Worm (Caenorhabditis elegans) whole organism, L4 larva: ENCODE measurements around the gene B0416.4.
A peak's percentile ranks its signal among the peaks of the same experiment; 100 is the strongest.

Experiments
- F10B5.3 ChIP-seq: sonication (generic microtip); optimal IDR thresholded peaks from 2 replicates; lab custom pipeline; 2016; ENCODE audit warnings: mild to moderate bottlenecking, missing genetic modification characterization, missing compliant biosample characterization
- F37D6.2 ChIP-seq: sonication (generic microtip); optimal IDR thresholded peaks from 2 replicates; lab custom pipeline; 2016; ENCODE audit warnings: mild to moderate bottlenecking, missing genetic modification characterization, missing compliant biosample characterization
- Y5F2A.4 ChIP-seq: fragments of 200-800 bp; sonication (Bioruptor generic); optimal IDR thresholded peaks from 2 replicates; lab custom pipeline; 2018; ENCODE audit warnings: mild to moderate bottlenecking, missing genetic modification characterization, missing compliant biosample characterization
- aha-1 ChIP-seq: fragments of 150-350 bp; peaks from one replicate; lab custom pipeline; 2014; ENCODE audit warnings: missing biosample characterization, missing genetic modification characterization
- ama-1 ChIP-seq: fragments of 150-350 bp; optimal IDR thresholded peaks from 2 replicates; lab custom pipeline; 2014; ENCODE audit warnings: inconsistent platforms, mixed read lengths
- ceh-20 ChIP-seq: fragments of 200-800 bp; sonication (Bioruptor generic); IDR thresholded peaks from 2 replicates; pipeline ENCODE4 v1.3.6; 2022; ENCODE audit warnings: missing genetic modification reagents, missing genetic modification characterization, missing compliant biosample characterization
- cey-2 ChIP-seq: sonication (generic microtip); optimal IDR thresholded peaks from 3 replicates; lab custom pipeline; 2017; ENCODE audit warnings: missing genetic modification characterization, mild to moderate bottlenecking, missing compliant biosample characterization, antibody characterized with exemption, borderline replicate concordance; ENCODE audit not compliant: insufficient read depth
- daf-19 ChIP-seq: fragments of 200-800 bp; sonication (Bioruptor generic); conservative IDR thresholded peaks from 2 replicates; pipeline ENCODE4 v1.3.6; 2022; ENCODE audit warnings: missing genetic modification characterization, missing compliant biosample characterization
- dmd-6 ChIP-seq: fragments of 200-800 bp; sonication (Bioruptor generic); IDR thresholded peaks from 2 replicates; pipeline ENCODE4 v1.3.6; 2022; ENCODE audit warnings: missing genetic modification reagents, missing genetic modification characterization, missing compliant biosample characterization
- dmd-9 ChIP-seq: fragments of 200-800 bp; sonication (Bioruptor generic); IDR thresholded peaks from 2 replicates; pipeline ENCODE4 v1.3.6; 2022; ENCODE audit warnings: missing genetic modification reagents, missing genetic modification characterization, missing compliant biosample characterization
- dpl-1 ChIP-seq: fragments of 150-350 bp; optimal IDR thresholded peaks from 2 replicates; lab custom pipeline; 2014; ENCODE audit warnings: missing biosample characterization, missing genetic modification reagents, missing genetic modification characterization
- duxl-1 ChIP-seq: sonication (generic microtip); optimal IDR thresholded peaks from 2 replicates; lab custom pipeline; 2016; ENCODE audit warnings: mild to moderate bottlenecking, missing genetic modification characterization, moderate library complexity, missing compliant biosample characterization; ENCODE audit not compliant: poor library complexity
- dve-1 ChIP-seq: sonication (generic microtip); optimal IDR thresholded peaks from 2 replicates; lab custom pipeline; 2017; ENCODE audit warnings: antibody characterized with exemption, mild to moderate bottlenecking, missing genetic modification characterization, missing compliant biosample characterization; ENCODE audit not compliant: insufficient read depth
- fkh-10 ChIP-seq: fragments of 150-350 bp; optimal IDR thresholded peaks from 2 replicates; lab custom pipeline; 2014; ENCODE audit warnings: missing biosample characterization, missing genetic modification reagents, missing genetic modification characterization
- hlh-11 ChIP-seq: fragments of 200-800 bp; sonication (Bioruptor generic); optimal IDR thresholded peaks from 2 replicates; lab custom pipeline; 2018; ENCODE audit warnings: mild to moderate bottlenecking, missing genetic modification characterization, missing compliant biosample characterization
- hlh-30 ChIP-seq: sonication (generic microtip); optimal IDR thresholded peaks from 2 replicates; lab custom pipeline; 2017; ENCODE audit warnings: antibody characterized with exemption, mild to moderate bottlenecking, missing genetic modification characterization, missing compliant biosample characterization; ENCODE audit not compliant: insufficient read depth
- lim-7 ChIP-seq: fragments of 200-800 bp; sonication (Bioruptor generic); IDR thresholded peaks from 2 replicates; pipeline ENCODE4 v1.3.6; 2022; ENCODE audit warnings: missing genetic modification characterization, missing compliant biosample characterization
- lin-1 ChIP-seq: fragments of 200-800 bp; sonication (Bioruptor generic); IDR thresholded peaks from 2 replicates; pipeline ENCODE4 v1.3.6; 2022; ENCODE audit warnings: missing genetic modification reagents, missing genetic modification characterization, missing compliant biosample characterization
- lin-29 ChIP-seq: fragments of 200-800 bp; sonication (Bioruptor generic); IDR thresholded peaks from 2 replicates; pipeline ENCODE4 v1.3.6; 2022; ENCODE audit warnings: missing genetic modification reagents, missing genetic modification characterization, missing compliant biosample characterization
- lir-3 ChIP-seq: sonication (generic microtip); optimal IDR thresholded peaks from 2 replicates; lab custom pipeline; 2016; ENCODE audit warnings: mild to moderate bottlenecking, missing genetic modification characterization, missing compliant biosample characterization
- lsy-2 ChIP-seq, 2 experiments: fragments of 150-350 bp in 1 of 2; sonication (generic microtip) in 1 of 2; optimal IDR thresholded peaks; 2 replicates each; lab custom pipeline; 2014 to 2017; ENCODE audit warnings: missing biosample characterization in 2 of 2, missing genetic modification characterization in 2 of 2
- mdl-1 ChIP-seq, 2 experiments: fragments of 150-350 bp in 1 of 2; sonication (generic microtip) in 1 of 2; optimal IDR thresholded peaks; 2 replicates each; lab custom pipeline; 2014 to 2017; ENCODE audit warnings: missing biosample characterization in 2 of 2, missing genetic modification characterization in 2 of 2
- mes-2 ChIP-seq: sonication (generic microtip); optimal IDR thresholded peaks from 2 replicates; lab custom pipeline; 2016; ENCODE audit warnings: missing genotype, mild to moderate bottlenecking, missing genetic modification characterization, missing compliant biosample characterization; ENCODE audit not compliant: poor library complexity, severe bottlenecking
- mxl-2 ChIP-seq: fragments of 200-800 bp; sonication (Bioruptor generic); conservative IDR thresholded peaks from 2 replicates; pipeline ENCODE4 v1.3.6; 2022; ENCODE audit warnings: missing genetic modification reagents, missing genetic modification characterization, missing compliant biosample characterization
- mxl-3 ChIP-seq: fragments of 200-800 bp; sonication (Bioruptor generic); optimal IDR thresholded peaks from 2 replicates; lab custom pipeline; 2018; ENCODE audit warnings: mild to moderate bottlenecking, missing genetic modification characterization, missing compliant biosample characterization
- nhr-111 ChIP-seq: fragments of 200-800 bp; sonication (Bioruptor generic); optimal IDR thresholded peaks from 2 replicates; lab custom pipeline; 2018; ENCODE audit warnings: mild to moderate bottlenecking, missing genetic modification characterization, missing compliant biosample characterization
- nhr-28 ChIP-seq: fragments of 150-350 bp; optimal IDR thresholded peaks from 2 replicates; lab custom pipeline; 2014; ENCODE audit warnings: missing biosample characterization, missing genetic modification characterization
- nhr-48 ChIP-seq: sonication (generic microtip); optimal IDR thresholded peaks from 2 replicates; lab custom pipeline; 2016; ENCODE audit warnings: mild to moderate bottlenecking, missing genetic modification characterization, missing compliant biosample characterization
- php-3 ChIP-seq: fragments of 200-800 bp; sonication (Bioruptor generic); IDR thresholded peaks from 2 replicates; pipeline ENCODE4 v1.3.6; 2022; ENCODE audit warnings: missing genetic modification reagents, missing genetic modification characterization, missing compliant biosample characterization
- pqm-1 ChIP-seq: sonication (generic microtip); optimal IDR thresholded peaks from 2 replicates; lab custom pipeline; 2017; ENCODE audit warnings: missing biosample characterization, missing genetic modification characterization
- sdz-12 ChIP-seq: fragments of 200-800 bp; sonication (Bioruptor generic); optimal IDR thresholded peaks from 2 replicates; lab custom pipeline; 2018; ENCODE audit warnings: mild to moderate bottlenecking, missing genetic modification characterization, missing compliant biosample characterization
- spr-1 ChIP-seq: sonication (generic microtip); optimal IDR thresholded peaks from 2 replicates; lab custom pipeline; 2016; ENCODE audit warnings: mild to moderate bottlenecking, missing genetic modification characterization, missing compliant biosample characterization
- spr-3 ChIP-seq: fragments of 200-800 bp; sonication (Bioruptor generic); optimal IDR thresholded peaks from 2 replicates; lab custom pipeline; 2018; ENCODE audit warnings: mild to moderate bottlenecking, missing genetic modification characterization, missing compliant biosample characterization
- unc-62 ChIP-seq, 3 experiments: fragments of 150-350 bp in 1 of 3; sonication (generic microtip); optimal IDR thresholded peaks in 2 of 3; peaks in 1 of 3; 1 replicate in 1 of 3; 2 replicates in 2 of 3; lab custom pipeline; 2014 to 2017; ENCODE audit warnings: missing biosample characterization in 3 of 3, missing genetic modification characterization in 3 of 3, missing genetic modification reagents in 3 of 3, missing genotype in 1 of 3
- vab-7 ChIP-seq: fragments of 200-800 bp; sonication (Bioruptor generic); IDR thresholded peaks from 2 replicates; pipeline ENCODE4 v1.3.6; 2022; ENCODE audit warnings: missing genetic modification reagents, missing genetic modification characterization, missing compliant biosample characterization
- ztf-11 ChIP-seq: fragments of 150-350 bp; optimal IDR thresholded peaks from 2 replicates; lab custom pipeline; 2014; ENCODE audit warnings: missing biosample characterization, missing genetic modification characterization

Gene B0416.4

ce11 chrX:9295471-9295870 is 16.7 kb downstream of the B0416.4 start:
- TF ChIP-seq fkh-10 (GFP tag; lab: Kevin White, UChicago) (no peak), ceh-20 (GFP tag; lab: Robert Waterston, UW) (no peak), nhr-28 (tag; lab: Kevin White, UChicago) (peak; percentile 40), pqm-1 (tag; lab: Kevin White, UChicago) (peak; percentile 36), hlh-30 (peak; percentile 27), cey-2 (tag; lab: Kevin White, UChicago) (no peak), hlh-11 (tag; lab: Kevin White, UChicago) (peak; percentile 31), dmd-6 (peak; percentile 60), mxl-3 (GFP tag; lab: Kevin White, UChicago) (peak; percentile 37), dve-1 (tag; lab: Kevin White, UChicago) (peak; percentile 38)

ce11 chrX:9296591-9296990 is 17.8 kb downstream of the B0416.4 start, which contains the start of gene gly-13:
Gene gly-13, minus strand, starts transcription at chrX:9296622.
- TF ChIP-seq dve-1 (tag; lab: Kevin White, UChicago) (peak; percentile 9), lin-1 (GFP tag; lab: Robert Waterston, UW) (no peak), duxl-1 (tag; lab: Kevin White, UChicago) (no peak), hlh-11 (tag; lab: Kevin White, UChicago) (peak; percentile 18), aha-1 (tag; lab: Kevin White, UChicago) (peak; percentile 77), lin-29 (GFP tag; lab: Robert Waterston, UW) (no peak), mes-2 (peak; percentile 84), lsy-2 (tag; optimal IDR thresholded peaks at IDR 0.05; lab: Kevin White, UChicago) (peak in 1 of 2 experiments; percentile 30), php-3 (GFP tag; lab: Robert Waterston, UW) (0 out of 2 replicates have a peak, but pooled peaks have one; percentile 6), hlh-30 (peak; percentile 5), dpl-1 (GFP tag; lab: Kevin White, UChicago) (peak; percentile 6)

ce11 chrX:9297834-9298233 is 19.1 kb downstream of the B0416.4 start, which contains the start of gene B0416.7:
Gene B0416.7, minus strand, starts transcription at chrX:9297934.
- no peak for TF ChIP-seq lin-29 (GFP tag; lab: Robert Waterston, UW)
- peak; percentile 13 for TF ChIP-seq hlh-30

ce11 chrX:9298846-9299245 is 20.1 kb downstream of the B0416.4 start, which contains the start of gene B0416.2:
Gene B0416.2, plus strand, starts transcription at chrX:9299146.
- TF ChIP-seq dmd-9 (GFP tag; lab: Robert Waterston, UW) (no peak), mdl-1 (tag; optimal IDR thresholded peaks at IDR 0.05; lab: Kevin White, UChicago) (no peak), lim-7 (GFP tag; lab: Robert Waterston, UW) (no peak), daf-19 (GFP tag; lab: Robert Waterston, UW) (no peak), F10B5.3 (tag; lab: Kevin White, UChicago) (no peak), sdz-12 (no peak), dmd-6 (no peak), cey-2 (tag; lab: Kevin White, UChicago) (no peak), nhr-48 (tag; lab: Kevin White, UChicago) (no peak), mxl-3 (GFP tag; lab: Kevin White, UChicago) (no peak), spr-3 (no peak), ztf-11 (tag; lab: Kevin White, UChicago) (no peak), nhr-111 (GFP tag; lab: Kevin White, UChicago) (no peak), F37D6.2 (tag; lab: Kevin White, UChicago) (no peak), pqm-1 (tag; lab: Kevin White, UChicago) (no peak), lir-3 (tag; lab: Kevin White, UChicago) (no peak), mxl-2 (no peak)

- peak; percentile 28 for TF ChIP-seq hlh-11 (tag; lab: Kevin White, UChicago)
- TF ChIP-seq spr-1 (tag; lab: Kevin White, UChicago): no peak
- no peak for TF ChIP-seq Y5F2A.4
- TF ChIP-seq ama-1 (lab: Kevin White, UChicago): no peak
- peak; percentile 49 for TF ChIP-seq aha-1 (tag; lab: Kevin White, UChicago)
- TF ChIP-seq hlh-30: peak; percentile 33
- TF ChIP-seq vab-7: no peak
- no peak for TF ChIP-seq dve-1 (tag; lab: Kevin White, UChicago)
- peak in 1 of 2 experiments; percentile 60 for TF ChIP-seq unc-62 (GFP tag; optimal IDR thresholded peaks at IDR 0.05 in 1 of 2; lab: Kevin White, UChicago)
- no peak for TF ChIP-seq unc-62 (tag; optimal IDR thresholded peaks at IDR 0.05; lab: Kevin White, UChicago)
Observed at ce11 chrX:9300379-9300778, 21.6 kb downstream of the B0416.4 start.
